Fruit fly (Drosophila melanogaster): ENCODE results near the gene CG10898.

CG10898 gene

dm6 chr3R:11542899-11543619 is 14.5 kb upstream of the CG10898 start, which contains the start of gene dpr4 (continued):
- TF ChIP-seq Gug (GFP tag; IDR thresholded peaks at IDR 0.05) (no peak), Stat92E (GFP tag; optimal IDR thresholded peaks at IDR 0.05) (no peak)

DNA sequence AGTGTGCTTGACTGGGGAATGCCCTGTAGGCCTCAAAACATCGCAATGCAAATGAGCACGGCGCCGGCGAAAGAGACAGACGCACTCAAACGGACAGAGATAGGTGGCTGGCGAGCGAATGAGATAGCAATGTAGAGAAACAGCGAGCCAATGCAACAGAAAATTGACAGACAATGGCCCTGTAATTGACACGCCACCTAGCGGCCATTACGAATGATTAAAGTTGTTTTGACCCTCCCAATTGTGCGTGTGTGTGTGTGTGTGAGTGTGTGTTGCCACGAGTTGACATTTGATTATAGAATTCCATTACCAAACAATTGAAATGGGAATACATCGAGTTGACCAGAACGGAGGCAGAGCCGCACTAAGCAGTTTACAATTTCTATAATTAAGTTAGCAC is 13.4 kb upstream of the CG10898 start:
- TF ChIP-seq pfk (GFP tag; optimal IDR thresholded peaks at IDR 0.05) (no peak), CG17802 (tag; optimal IDR thresholded peaks at IDR 0.05) (no peak), CG2202 (tag; optimal IDR thresholded peaks at IDR 0.05) (no peak), CTCF (GFP tag; optimal IDR thresholded peaks at IDR 0.05) (peak; percentile 80), gem (tag; optimal IDR thresholded peaks at IDR 0.05) (no peak), row (GFP tag; IDR thresholded peaks at IDR 0.05) (no peak)

- TF ChIP-seq shn (GFP tag; optimal IDR thresholded peaks at IDR 0.05) (no peak), mirr (GFP tag; optimal IDR thresholded peaks at IDR 0.05) (peak; percentile 0), cg (GFP tag; optimal IDR thresholded peaks at IDR 0.05) (peak; percentile 10), seq (GFP tag; IDR thresholded peaks at IDR 0.05) (no peak), amos (GFP tag; IDR thresholded peaks at IDR 0.05; ENCODE audit: partially characterized antibody) (no peak), abd-A (tag; optimal IDR thresholded peaks at IDR 0.05) (peak; percentile 93), CG6813 (GFP tag; optimal IDR thresholded peaks at IDR 0.05) (no peak), chinmo (GFP tag; IDR thresholded peaks at IDR 0.05; ENCODE audit: partially characterized antibody) (0 out of 4 replicates have a peak, but pooled peaks have one; percentile 12), H2.0 (GFP tag; IDR thresholded peaks at IDR 0.05) (no peak)
Observed at dm6 chr3R:11551071-11551470, 6.5 kb upstream of the CG10898 start.

DNA sequence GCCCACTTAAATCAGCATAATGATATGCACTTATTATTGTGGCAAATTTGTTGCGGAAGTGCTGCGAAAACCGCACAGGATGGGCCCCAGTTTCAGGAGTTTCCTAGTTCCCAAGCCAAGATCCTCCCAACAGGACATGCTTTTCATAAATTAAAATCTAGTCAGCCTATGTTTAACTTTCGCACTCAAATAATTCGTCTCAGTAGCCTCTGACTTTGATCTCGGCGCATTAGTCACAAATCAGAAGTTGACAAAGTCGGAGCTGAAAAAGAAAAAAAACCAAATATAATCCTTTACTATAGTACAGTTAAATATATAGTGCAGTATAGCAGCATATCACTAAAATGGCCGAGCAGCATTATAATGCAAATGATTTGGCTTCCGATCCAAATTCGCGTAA is 3.7 kb upstream of the CG10898 start, which contains the start of gene CG14708:
Gene CG14708 (plus strand): TSS at position 301 of the 400 bp plus-strand sequence.
- TF ChIP-seq Bteb2 (GFP tag; optimal IDR thresholded peaks at IDR 0.05): no peak
- no peak for TF ChIP-seq ewg (GFP tag; optimal IDR thresholded peaks at IDR 0.05)
- TF ChIP-seq Kr (GFP tag; optimal IDR thresholded peaks at IDR 0.05): no peak
- no peak for TF ChIP-seq lilli (GFP tag; optimal IDR thresholded peaks at IDR 0.05)
- TF ChIP-seq CG8290 (GFP tag; optimal IDR thresholded peaks at IDR 0.05): no peak
- no peak for TF ChIP-seq CG8290 (tag; optimal IDR thresholded peaks at IDR 0.05)
- TF ChIP-seq CG10543 (GFP tag; optimal IDR thresholded peaks at IDR 0.05): no peak
- no peak for TF ChIP-seq CG11560 (tag; IDR thresholded peaks at IDR 0.05)
- TF ChIP-seq CG6791 (GFP tag; IDR thresholded peaks at IDR 0.05; ENCODE audit: partially characterized antibody): no peak
- TF ChIP-seq caup (GFP tag; optimal IDR thresholded peaks at IDR 0.05; ENCODE audit: severe bottlenecking): no peak
- no peak for TF ChIP-seq fd102C (GFP tag; optimal IDR thresholded peaks at IDR 0.05)
- TF ChIP-seq CG16779 (GFP tag; IDR thresholded peaks at IDR 0.05): no peak
- no peak for TF ChIP-seq CG8765 (GFP tag; IDR thresholded peaks at IDR 0.05)
- TF ChIP-seq Lhr (GFP tag; optimal IDR thresholded peaks at IDR 0.05): no peak
- no peak for TF ChIP-seq Myb (GFP tag; optimal IDR thresholded peaks at IDR 0.05)
- TF ChIP-seq gcm2 (GFP tag; optimal IDR thresholded peaks at IDR 0.05): no peak
- no peak for TF ChIP-seq CTCF (GFP tag; optimal IDR thresholded peaks at IDR 0.05)

DNA sequence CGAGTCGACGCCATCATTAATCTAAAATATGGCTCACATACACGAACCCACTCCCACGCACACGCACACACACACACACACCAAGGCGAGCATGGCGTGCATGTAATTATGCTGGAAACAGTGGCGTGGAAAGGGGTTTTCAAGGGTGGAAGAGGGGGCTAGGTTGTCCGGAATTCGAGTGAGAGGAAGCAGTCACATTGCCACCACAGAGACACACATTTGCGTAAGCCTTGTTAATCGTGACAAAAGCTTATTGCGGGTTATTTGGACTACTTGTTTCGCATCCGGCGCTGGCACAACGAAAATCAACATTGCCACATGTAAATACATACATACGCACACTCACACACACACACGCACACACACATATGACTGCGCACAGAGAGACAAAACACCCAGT is 2.6 kb upstream of the CG10898 start:
- TF ChIP-seq Antp (GFP tag; optimal IDR thresholded peaks at IDR 0.05) (no peak), Dll (GFP tag; IDR thresholded peaks at IDR 0.05; ENCODE audit: partially characterized antibody) (no peak), vfl (GFP tag; optimal IDR thresholded peaks at IDR 0.05) (no peak), Atf-2 (GFP tag; optimal IDR thresholded peaks at IDR 0.05) (no peak), fd102C (GFP tag; optimal IDR thresholded peaks at IDR 0.05) (no peak), ind (GFP tag; optimal IDR thresholded peaks at IDR 0.05) (no peak), Bdp1 (GFP tag; optimal IDR thresholded peaks at IDR 0.05) (no peak), D19A (tag; optimal IDR thresholded peaks at IDR 0.05) (no peak), bowl (GFP tag; IDR thresholded peaks at IDR 0.05) (no peak), CG15011 (GFP tag; optimal IDR thresholded peaks at IDR 0.05) (no peak), gce (GFP tag; IDR thresholded peaks at IDR 0.05) (no peak), Hey (tag; optimal IDR thresholded peaks at IDR 0.05) (no peak), onecut (GFP tag; IDR thresholded peaks at IDR 0.05) (no peak), abd-A (tag; optimal IDR thresholded peaks at IDR 0.05) (peak; percentile 79)

Data from whole organism, embryonic.